Fruit fly (Drosophila melanogaster): ENCODE measurements around the gene nerfin-1.

- TF ChIP-seq CG10431 (GFP tag; optimal IDR thresholded peaks at IDR 0.05) (no peak), prd (optimal IDR thresholded peaks at IDR 0.05) (no peak), prd (GFP tag; IDR thresholded peaks at IDR 0.05) (peak; percentile 69), CG14860 (GFP tag; IDR thresholded peaks at IDR 0.05; ENCODE audit: partially characterized antibody) (peak; percentile 80; the same call in 2 of the 3 replicates), Xbp1 (GFP tag; optimal IDR thresholded peaks at IDR 0.05) (peak; percentile 47), eve (GFP tag; optimal IDR thresholded peaks at IDR 0.05) (no peak), CG30431 (GFP tag; optimal IDR thresholded peaks at IDR 0.05) (no peak), CG6854 (GFP tag; optimal IDR thresholded peaks at IDR 0.05) (no peak), unc-4 (GFP tag; IDR thresholded peaks at IDR 0.05; ENCODE audit: partially characterized antibody) (peak; percentile 74), E2f1 (GFP tag; IDR thresholded peaks at IDR 0.05) (0 out of 2 replicates have a peak, but pooled peaks have one; percentile 17), MTF-1 (GFP tag; optimal IDR thresholded peaks at IDR 0.05; ENCODE audit: borderline replicate concordance) (no peak)
Observed at dm6 chr3L:872389-872972, 36.4 kb upstream of the nerfin-1 start.

All from whole organism, embryonic.